Worm (Caenorhabditis elegans): ENCODE results near the gene F58F12.4.

DNA sequence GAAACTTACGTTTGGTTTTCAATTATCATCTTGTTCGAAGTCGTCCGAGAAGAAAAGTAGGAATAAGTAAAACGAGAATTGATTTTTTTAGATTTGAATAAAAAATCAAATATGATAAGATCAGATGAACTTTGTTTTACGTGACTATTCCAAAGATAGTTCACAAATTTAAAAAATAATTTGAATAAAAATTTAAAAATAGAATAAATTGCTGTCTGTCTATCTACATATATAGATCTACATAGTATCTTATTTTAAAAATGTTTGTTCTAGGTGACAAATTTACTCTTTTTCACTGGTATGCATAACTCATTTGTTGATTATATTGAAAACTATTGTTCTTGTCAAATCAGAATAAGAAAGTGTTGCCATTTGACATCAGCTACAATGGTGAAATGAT, 1.4 kb downstream of the F58F12.4 start, which contains the start of gene F58F12.2:
- TF ChIP-seq zag-1 (tag; optimal IDR thresholded peaks at IDR 0.05) (no peak), pqm-1 (tag; optimal IDR thresholded peaks at IDR 0.05) (no peak), aly-2 (tag; optimal IDR thresholded peaks at IDR 0.05) (no peak), lin-38 (GFP tag; IDR thresholded peaks at IDR 0.05) (no peak), ama-1 (optimal IDR thresholded peaks at IDR 0.05) (no peak), duxl-1 (tag; optimal IDR thresholded peaks at IDR 0.05; ENCODE audit: poor library complexity) (no peak), dmd-9 (GFP tag; IDR thresholded peaks at IDR 0.05) (no peak), lim-7 (GFP tag; IDR thresholded peaks at IDR 0.05) (no peak), php-3 (GFP tag; IDR thresholded peaks at IDR 0.05) (no peak)
